Fruit fly (Drosophila melanogaster): ENCODE results near the gene EMC1.

dm6 chr3R:7902313-7902872 is 4.8 kb downstream of the EMC1 start, which contains the start of gene mRpS9:
- no peak for TF ChIP-seq psq (GFP tag; optimal IDR thresholded peaks at IDR 0.05)
- TF ChIP-seq dmrt93B (GFP tag; optimal IDR thresholded peaks at IDR 0.05), result no peak
- TF ChIP-seq fru (GFP tag; optimal IDR thresholded peaks at IDR 0.05), result no peak
- no peak for TF ChIP-seq rgr (GFP tag; optimal IDR thresholded peaks at IDR 0.05)
- no peak for TF ChIP-seq Dfd (GFP tag; optimal IDR thresholded peaks at IDR 0.05)
- no peak for TF ChIP-seq Sp1 (GFP tag; optimal IDR thresholded peaks at IDR 0.05)
- no peak for TF ChIP-seq h (GFP tag; optimal IDR thresholded peaks at IDR 0.05)
- no peak for TF ChIP-seq jim (GFP tag; optimal IDR thresholded peaks at IDR 0.05)
- TF ChIP-seq Hr83 (GFP tag; optimal IDR thresholded peaks at IDR 0.05; ENCODE audit: poor library complexity, severe bottlenecking), result no peak
